Fruit fly (Drosophila melanogaster) whole organism, embryonic: ENCODE results near the gene CG7565.

Experiments
- Atf-2 ChIP-seq: fragments of 200-800 bp; sonication (Bioruptor generic); optimal IDR thresholded peaks from 2 replicates; lab custom pipeline; 2016; ENCODE audit warnings: missing biosample characterization, missing genetic modification characterization
- CG11247 ChIP-seq: fragments of 200-800 bp; sonication (Bioruptor generic); IDR thresholded peaks from 2 replicates; pipeline ENCODE4 v1.3.6; 2022; ENCODE audit warnings: missing biosample characterization, missing genetic modification characterization
- CG12769 ChIP-seq: fragments of 200-800 bp; sonication (Bioruptor generic); optimal IDR thresholded peaks from 2 replicates; lab custom pipeline; 2019; ENCODE audit warnings: missing biosample characterization, mild to moderate bottlenecking, missing genetic modification characterization, moderate library complexity
- CG13287 ChIP-seq: fragments of 200-800 bp; sonication (Bioruptor generic); IDR thresholded peaks from 2 replicates; pipeline ENCODE4 v1.3.6; 2022; ENCODE audit warnings: missing biosample characterization, missing genetic modification characterization; ENCODE audit not compliant: partially characterized antibody
- CG13894 ChIP-seq: fragments of 200-800 bp; sonication (Bioruptor generic); optimal IDR thresholded peaks from 3 replicates; lab custom pipeline; 2018; ENCODE audit warnings: missing biosample characterization, mild to moderate bottlenecking, missing genetic modification characterization, moderate library complexity
- CG1529 ChIP-seq: fragments of 200-800 bp; sonication (Bioruptor generic); optimal IDR thresholded peaks from 3 replicates; lab custom pipeline; 2018; ENCODE audit warnings: missing biosample characterization, missing genetic modification characterization
- CG2199 ChIP-seq: fragments of 200-800 bp; sonication (Bioruptor generic); IDR thresholded peaks from 3 replicates; pipeline ENCODE4 v1.3.6; 2022; ENCODE audit warnings: missing biosample characterization, missing genetic modification characterization
- CG6254 ChIP-seq: fragments of 200-800 bp; sonication (Bioruptor generic); optimal IDR thresholded peaks from 3 replicates; lab custom pipeline; 2017; ENCODE audit warnings: mild to moderate bottlenecking, missing biosample characterization, missing genetic modification reagents, missing genetic modification characterization
- CG6683 ChIP-seq: fragments of 200-800 bp; sonication (Bioruptor generic); optimal IDR thresholded peaks from 2 replicates; lab custom pipeline; 2017; ENCODE audit warnings: missing biosample characterization, mild to moderate bottlenecking, missing genetic modification characterization, missing genetic modification reagents
- CG6689 ChIP-seq: fragments of 200-800 bp; sonication (Bioruptor generic); IDR thresholded peaks from 2 replicates; pipeline ENCODE4 v1.3.6; 2022; ENCODE audit warnings: missing biosample characterization, missing genetic modification characterization
- CG6791 ChIP-seq: fragments of 200-800 bp; sonication (Bioruptor generic); IDR thresholded peaks from 3 replicates; pipeline ENCODE4 v1.3.6; 2022; ENCODE audit warnings: missing biosample characterization, missing genetic modification characterization; ENCODE audit not compliant: partially characterized antibody
- CG7372 ChIP-seq: fragments of 200-800 bp; sonication (Bioruptor generic); IDR thresholded peaks from 2 replicates; pipeline ENCODE4 v1.3.6; 2022; ENCODE audit warnings: missing biosample characterization, missing genetic modification characterization
- CG7556 ChIP-seq: fragments of 200-800 bp; sonication (Bioruptor generic); optimal IDR thresholded peaks from 2 replicates; lab custom pipeline; 2017; ENCODE audit warnings: missing biosample characterization, mild to moderate bottlenecking, missing genetic modification characterization
- CG8478 ChIP-seq: fragments of >200 bp; optimal IDR thresholded peaks from 2 replicates; lab custom pipeline; 2018
- CG8924 ChIP-seq: fragments of 200-800 bp; optimal IDR thresholded peaks from 3 replicates; lab custom pipeline; 2019; ENCODE audit warnings: missing biosample characterization, mild to moderate bottlenecking, missing genetic modification characterization, moderate library complexity
- CG9215 ChIP-seq: fragments of 200-800 bp; sonication (Bioruptor generic); IDR thresholded peaks from 2 replicates; pipeline ENCODE4 v1.3.6; 2022; ENCODE audit warnings: missing biosample characterization, missing genetic modification characterization
- CG9797 ChIP-seq: fragments of 200-800 bp; sonication (Bioruptor generic); optimal IDR thresholded peaks from 3 replicates; lab custom pipeline; 2018; ENCODE audit warnings: missing biosample characterization, mild to moderate bottlenecking, missing genetic modification characterization
- CG9876 ChIP-seq: fragments of 200-800 bp; sonication (Bioruptor generic); optimal IDR thresholded peaks from 2 replicates; lab custom pipeline; 2016; ENCODE audit warnings: missing biosample characterization, missing genetic modification characterization
- D ChIP-seq, 2 experiments: fragments of 200-800 bp in 1 of 2; fragments of >200 bp in 1 of 2; sonication (Bioruptor generic) in 1 of 2; optimal IDR thresholded peaks; 2 replicates in 1 of 2; 3 replicates in 1 of 2; lab custom pipeline; 2017; ENCODE audit warnings: mild to moderate bottlenecking in 1 of 2, missing biosample characterization in 1 of 2, missing genetic modification characterization in 1 of 2, missing genetic modification reagents in 1 of 2
- D19B ChIP-seq: fragments of 200-800 bp; sonication (Bioruptor generic); optimal IDR thresholded peaks from 2 replicates; lab custom pipeline; 2017; ENCODE audit warnings: missing biosample characterization, mild to moderate bottlenecking, missing genetic modification characterization
- Dp ChIP-seq: fragments of 200-800 bp; sonication (Bioruptor generic); optimal IDR thresholded peaks from 2 replicates; lab custom pipeline; 2018; ENCODE audit warnings: missing biosample characterization, mild to moderate bottlenecking, missing genetic modification characterization, moderate library complexity
- HLH3B ChIP-seq: fragments of 200-800 bp; sonication (Bioruptor generic); IDR thresholded peaks from 2 replicates; pipeline ENCODE4 v1.3.6; 2022; ENCODE audit warnings: missing biosample characterization, missing genetic modification characterization
- HLHmδ ChIP-seq: fragments of 200-800 bp; sonication (Bioruptor generic); optimal IDR thresholded peaks from 2 replicates; lab custom pipeline; 2018; ENCODE audit warnings: missing biosample characterization, mild to moderate bottlenecking, missing genetic modification characterization, moderate library complexity
- Hey ChIP-seq: fragments of 200-800 bp; sonication (Bioruptor generic); optimal IDR thresholded peaks from 3 replicates; lab custom pipeline; 2018; ENCODE audit warnings: missing biosample characterization, mild to moderate bottlenecking, missing genetic modification characterization
- Hsf ChIP-seq: fragments of 200-800 bp; sonication (Bioruptor generic); optimal IDR thresholded peaks from 3 replicates; lab custom pipeline; 2016; ENCODE audit warnings: missing biosample characterization, missing genetic modification characterization
- MESR4 ChIP-seq: fragments of 200-800 bp; sonication (Bioruptor generic); optimal IDR thresholded peaks from 2 replicates; lab custom pipeline; 2018; ENCODE audit warnings: missing biosample characterization, mild to moderate bottlenecking, missing genetic modification characterization, moderate library complexity
- Sin3A ChIP-seq: fragments of >200 bp; optimal IDR thresholded peaks from 2 replicates; lab custom pipeline; 2018
- Taf1 ChIP-seq: fragments of 200-800 bp; sonication (Bioruptor generic); IDR thresholded peaks from 2 replicates; pipeline ENCODE4 v1.3.6; 2022; ENCODE audit warnings: missing biosample characterization, missing genetic modification characterization
- ase ChIP-seq: fragments of 200-800 bp; sonication (Bioruptor generic); IDR thresholded peaks from 3 replicates; pipeline ENCODE4 v1.3.6; 2022; ENCODE audit warnings: missing biosample characterization, missing genetic modification characterization
- btn ChIP-seq: fragments of 200-800 bp; sonication (Bioruptor generic); optimal IDR thresholded peaks from 2 replicates; lab custom pipeline; 2016; ENCODE audit warnings: missing biosample characterization, missing genetic modification characterization
- ci ChIP-seq: fragments of 200-800 bp; sonication (Bioruptor generic); IDR thresholded peaks from 3 replicates; pipeline ENCODE4 v1.3.6; 2022; ENCODE audit warnings: missing biosample characterization, missing genetic modification characterization
- dimm ChIP-seq: fragments of 200-800 bp; sonication (Bioruptor generic); IDR thresholded peaks from 2 replicates; pipeline ENCODE4 v1.3.6; 2022; ENCODE audit warnings: missing biosample characterization, missing genetic modification characterization
- dm ChIP-seq: fragments of 200-800 bp; sonication (Bioruptor generic); optimal IDR thresholded peaks from 3 replicates; lab custom pipeline; 2016; ENCODE audit warnings: missing biosample characterization, missing genetic modification characterization
- dpn ChIP-seq, 2 experiments: fragments of 200-800 bp; sonication (Bioruptor generic); optimal IDR thresholded peaks; 3 replicates each; lab custom pipeline; 2016; ENCODE audit warnings: missing biosample characterization in 2 of 2, missing genetic modification characterization in 2 of 2
- emc ChIP-seq: fragments of 200-800 bp; sonication (Bioruptor generic); optimal IDR thresholded peaks from 2 replicates; lab custom pipeline; 2016; ENCODE audit warnings: missing biosample characterization, missing genetic modification characterization
- ewg ChIP-seq: fragments of 200-800 bp; sonication (Bioruptor generic); optimal IDR thresholded peaks from 3 replicates; lab custom pipeline; 2017; ENCODE audit warnings: mild to moderate bottlenecking, missing biosample characterization, missing genetic modification reagents, missing genetic modification characterization
- fd64A ChIP-seq: fragments of 200-800 bp; sonication (Bioruptor generic); optimal IDR thresholded peaks from 3 replicates; lab custom pipeline; 2018; ENCODE audit warnings: missing biosample characterization, mild to moderate bottlenecking, missing genetic modification characterization
- fd96Cb ChIP-seq: fragments of 200-800 bp; sonication (Bioruptor generic); optimal IDR thresholded peaks from 2 replicates; lab custom pipeline; 2018; ENCODE audit warnings: missing biosample characterization, mild to moderate bottlenecking, missing genetic modification characterization, moderate library complexity
- gcm ChIP-seq: fragments of 200-800 bp; sonication (Bioruptor generic); optimal IDR thresholded peaks from 2 replicates; lab custom pipeline; 2019; ENCODE audit warnings: missing biosample characterization, mild to moderate bottlenecking, missing genetic modification characterization, moderate library complexity
- lab ChIP-seq: fragments of 200-800 bp; sonication (Bioruptor generic); optimal IDR thresholded peaks from 3 replicates; lab custom pipeline; 2017; ENCODE audit warnings: missing biosample characterization, missing genetic modification characterization, mild to moderate bottlenecking, moderate library complexity, missing genetic modification reagents
- onecut ChIP-seq: fragments of 200-800 bp; sonication (Bioruptor generic); IDR thresholded peaks from 2 replicates; pipeline ENCODE4 v1.3.6; 2022; ENCODE audit warnings: missing biosample characterization, missing genetic modification characterization
- pan ChIP-seq, 4 experiments: fragments of >200 bp in 3 of 4; fragments of 200-800 bp in 1 of 4; sonication (Bioruptor generic) in 1 of 4; optimal IDR thresholded peaks in 3 of 4; IDR thresholded peaks in 1 of 4; 2 replicates each; pipeline versions ENCODE4 v1.3.6 to Lab custom; 2017 to 2022; ENCODE audit warnings: missing biosample characterization in 2 of 4, missing genetic modification characterization in 2 of 4, mixed read lengths in 1 of 4
- stc ChIP-seq: fragments of 200-800 bp; sonication (Bioruptor generic); IDR thresholded peaks from 2 replicates; pipeline ENCODE4 v1.3.6; 2022; ENCODE audit warnings: missing biosample characterization, missing genetic modification characterization
- sug ChIP-seq: fragments of 200-800 bp; optimal IDR thresholded peaks from 2 replicates; lab custom pipeline; 2019; ENCODE audit warnings: missing biosample characterization, mild to moderate bottlenecking, missing genetic modification characterization, moderate library complexity
- tio ChIP-seq: fragments of 200-800 bp; sonication (Bioruptor generic); optimal IDR thresholded peaks from 2 replicates; lab custom pipeline; 2017; ENCODE audit warnings: missing biosample characterization, missing genetic modification characterization, inconsistent platforms
- tna ChIP-seq: fragments of 200-800 bp; sonication (Bioruptor generic); IDR thresholded peaks from 2 replicates; pipeline ENCODE4 v1.3.6; 2022; ENCODE audit warnings: missing biosample characterization, missing genetic modification characterization; ENCODE audit not compliant: partially characterized antibody
- toy ChIP-seq: fragments of 200-800 bp; sonication (Bioruptor generic); IDR thresholded peaks from 2 replicates; pipeline ENCODE4 v1.3.6; 2022; ENCODE audit warnings: missing biosample characterization, missing genetic modification characterization
- ttk ChIP-seq: fragments of 200-800 bp; sonication (Bioruptor generic); IDR thresholded peaks from 2 replicates; pipeline ENCODE4 v2.1.2; 2022; ENCODE audit warnings: missing biosample characterization, missing genetic modification characterization
- wek ChIP-seq: fragments of 200-800 bp; sonication (Bioruptor generic); optimal IDR thresholded peaks from 3 replicates; lab custom pipeline; 2018; ENCODE audit warnings: missing biosample characterization, mild to moderate bottlenecking, missing genetic modification characterization, moderate library complexity

The CG7565 gene

dm6 chr3L:8072720-8073119 lies 18.9 kb downstream of the CG7565 start (continued):
- peak; percentile 3 for TF ChIP-seq gcm
- no peak for TF ChIP-seq CG9797 (GFP tag; lab: Kevin White, UChicago)
- TF ChIP-seq Taf1 (GFP tag; lab: Robert Waterston, UW) = peak; percentile 38; the same call in 1 of the 2 replicates
- no peak for TF ChIP-seq D (optimal IDR thresholded peaks at IDR 0.05; lab: Kevin White, UChicago)
- TF ChIP-seq D (GFP tag; optimal IDR thresholded peaks at IDR 0.05; lab: Kevin White, UChicago) = peak; percentile 76
- no peak for TF ChIP-seq HLHmδ (GFP tag; lab: Kevin White, UChicago)

dm6 chr3L:8071693-8072260 lies 19.8 kb downstream of the CG7565 start:
- TF ChIP-seq sug (tag; lab: Kevin White, UChicago) (no peak), tna (GFP tag; lab: Robert Waterston, UW) (no peak), CG7372 (GFP tag; lab: Robert Waterston, UW) (no peak), CG7556 (GFP tag; lab: Kevin White, UChicago) (no peak), Hey (tag; lab: Kevin White, UChicago) (no peak), tio (GFP tag; lab: Kevin White, UChicago) (no peak), CG6254 (GFP tag; lab: Kevin White, UChicago) (no peak), onecut (GFP tag; lab: Robert Waterston, UW) (no peak), Hsf (no peak), Atf-2 (GFP tag; lab: Kevin White, UChicago) (no peak), CG1529 (GFP tag; lab: Kevin White, UChicago) (no peak), fd64A (GFP tag; lab: Kevin White, UChicago) (no peak), toy (GFP tag; lab: Robert Waterston, UW) (no peak), pan (optimal IDR thresholded peaks at IDR 0.05; lab: Kevin White, UChicago) (no peak), pan (GFP tag; optimal IDR thresholded peaks at IDR 0.05 in 1 of 2, IDR thresholded peaks at IDR 0.05 in 1 of 2) (no peak), CG8924 (tag; lab: Kevin White, UChicago) (no peak), CG13287 (GFP tag; lab: Robert Waterston, UW) (peak; percentile 23; the same call in 1 of the 2 replicates), ase (GFP tag; lab: Robert Waterston, UW) (no peak), ewg (GFP tag; lab: Kevin White, UChicago) (no peak), Sin3A (no peak), CG2199 (GFP tag; lab: Robert Waterston, UW) (peak; percentile 39; the same call in 1 of the 3 replicates), ttk (no peak), CG11247 (GFP tag; lab: Robert Waterston, UW) (peak; percentile 44), stc (GFP tag; lab: Robert Waterston, UW) (no peak), CG13894 (no peak), emc (no peak), CG8478 (no peak), D19B (GFP tag; lab: Kevin White, UChicago) (no peak), fd96Cb (tag; lab: Kevin White, UChicago) (no peak), lab (GFP tag; lab: Kevin White, UChicago) (no peak), CG6683 (GFP tag; lab: Kevin White, UChicago) (no peak), Dp (GFP tag; lab: Kevin White, UChicago) (peak; percentile 77), MESR4 (no peak), btn (GFP tag; lab: Kevin White, UChicago) (no peak), CG12769 (tag; lab: Kevin White, UChicago) (no peak), dimm (GFP tag; lab: Robert Waterston, UW) (no peak), dm (no peak), CG6791 (no peak), wek (no peak), CG9215 (no peak), CG6689 (no peak), HLH3B (no peak), dpn (GFP tag; optimal IDR thresholded peaks at IDR 0.05; lab: Kevin White, UChicago) (no peak), CG9876 (no peak), ci (0 out of 3 replicates have a peak, but pooled peaks have one; percentile 22)
